Fruit fly (Drosophila melanogaster) whole organism, embryonic: ENCODE data around the gene CG7579.

Experiments used
- Atf-2 ChIP-seq: fragments of 200-800 bp; sonication (Bioruptor generic); optimal IDR thresholded peaks from 2 replicates; lab custom pipeline; 2016; ENCODE audit warnings: missing biosample characterization, missing genetic modification characterization
- Bteb2 ChIP-seq: fragments of 200-800 bp; sonication (Bioruptor generic); optimal IDR thresholded peaks from 2 replicates; lab custom pipeline; 2016; ENCODE audit warnings: missing biosample characterization, missing genetic modification characterization
- CG10431 ChIP-seq: fragments of 200-800 bp; sonication (Bioruptor generic); optimal IDR thresholded peaks from 3 replicates; lab custom pipeline; 2018; ENCODE audit warnings: missing biosample characterization, mild to moderate bottlenecking, missing genetic modification characterization
- CG11695 ChIP-seq: fragments of 200-800 bp; sonication (Bioruptor generic); IDR thresholded peaks from 3 replicates; pipeline ENCODE4 v1.3.6; 2022; ENCODE audit warnings: missing biosample characterization, missing genetic modification characterization
- CG12391 ChIP-seq: fragments of 200-800 bp; sonication (Bioruptor generic); optimal IDR thresholded peaks from 3 replicates; lab custom pipeline; 2018; ENCODE audit warnings: missing biosample characterization, mild to moderate bottlenecking, missing genetic modification characterization, moderate library complexity
- CG13775 ChIP-seq: fragments of 200-800 bp; sonication (Bioruptor generic); optimal IDR thresholded peaks from 3 replicates; lab custom pipeline; 2017; ENCODE audit warnings: missing biosample characterization, mild to moderate bottlenecking, missing genetic modification characterization
- CG14667 ChIP-seq: fragments of 200-800 bp; sonication (Bioruptor generic); IDR thresholded peaks from 2 replicates; pipeline ENCODE4 v1.3.6; 2022; ENCODE audit warnings: missing biosample characterization, missing genetic modification characterization
- CG14860 ChIP-seq: fragments of 200-800 bp; sonication (Bioruptor generic); IDR thresholded peaks from 3 replicates; pipeline ENCODE4 v1.3.6; 2022; ENCODE audit warnings: missing biosample characterization, missing genetic modification characterization; ENCODE audit not compliant: partially characterized antibody
- CG1647 ChIP-seq: fragments of 200-800 bp; sonication (Bioruptor generic); optimal IDR thresholded peaks from 3 replicates; lab custom pipeline; 2016; ENCODE audit warnings: missing biosample characterization, missing genetic modification characterization
- CG1832 ChIP-seq: fragments of 200-800 bp; sonication (Bioruptor generic); optimal IDR thresholded peaks from 2 replicates; lab custom pipeline; 2017; ENCODE audit warnings: missing biosample characterization, mild to moderate bottlenecking, missing genetic modification characterization, inconsistent platforms
- CG30403 ChIP-seq: fragments of 200-800 bp; sonication (Bioruptor generic); optimal IDR thresholded peaks from 3 replicates; lab custom pipeline; 2016; ENCODE audit warnings: missing biosample characterization, missing genetic modification characterization
- CG33213 ChIP-seq: fragments of 200-800 bp; sonication (Bioruptor generic); optimal IDR thresholded peaks from 3 replicates; lab custom pipeline; 2016; ENCODE audit warnings: missing biosample characterization, missing genetic modification characterization
- CG33557 ChIP-seq: fragments of 200-800 bp; sonication (Bioruptor generic); optimal IDR thresholded peaks from 2 replicates; lab custom pipeline; 2019; ENCODE audit warnings: missing biosample characterization, mild to moderate bottlenecking, missing genetic modification characterization, moderate library complexity
- CG5245 ChIP-seq: fragments of 200-800 bp; sonication (Bioruptor generic); optimal IDR thresholded peaks from 3 replicates; lab custom pipeline; 2016; ENCODE audit warnings: missing biosample characterization, missing genetic modification characterization
- CG5953 ChIP-seq: fragments of 200-800 bp; sonication (Bioruptor generic); IDR thresholded peaks from 2 replicates; pipeline ENCODE4 v1.3.6; 2022; ENCODE audit warnings: missing biosample characterization, missing genetic modification characterization
- CG6654 ChIP-seq: fragments of 200-800 bp; sonication (Bioruptor generic); optimal IDR thresholded peaks from 2 replicates; lab custom pipeline; 2017; ENCODE audit warnings: missing biosample characterization, mild to moderate bottlenecking, missing genetic modification characterization
- CG6813 ChIP-seq: fragments of 200-800 bp; sonication (Bioruptor generic); optimal IDR thresholded peaks from 2 replicates; lab custom pipeline; 2017; ENCODE audit warnings: missing biosample characterization, missing genetic modification characterization, mild to moderate bottlenecking, moderate library complexity, missing genetic modification reagents
- CG8478 ChIP-seq: fragments of >200 bp; optimal IDR thresholded peaks from 2 replicates; lab custom pipeline; 2018
- CG8765 ChIP-seq: fragments of 200-800 bp; sonication (Bioruptor generic); IDR thresholded peaks from 2 replicates; pipeline ENCODE4 v1.3.6; 2022; ENCODE audit warnings: missing biosample characterization, missing genetic modification characterization
- CG9727 ChIP-seq: fragments of 200-800 bp; sonication (Bioruptor generic); optimal IDR thresholded peaks from 3 replicates; lab custom pipeline; 2017; ENCODE audit warnings: missing biosample characterization, mild to moderate bottlenecking, missing genetic modification characterization
- CHES-1-like ChIP-seq: fragments of 200-800 bp; sonication (Bioruptor generic); optimal IDR thresholded peaks from 2 replicates; lab custom pipeline; 2016; ENCODE audit warnings: missing biosample characterization, missing genetic modification characterization
- Camta ChIP-seq: fragments of 200-800 bp; sonication (Bioruptor generic); optimal IDR thresholded peaks from 2 replicates; lab custom pipeline; 2016; ENCODE audit warnings: missing biosample characterization, missing genetic modification characterization
- CkIIα-i1 ChIP-seq: fragments of 200-800 bp; sonication (Bioruptor generic); IDR thresholded peaks from 2 replicates; pipeline ENCODE4 v1.3.6; 2022; ENCODE audit warnings: missing biosample characterization, missing genetic modification characterization
- GATAe ChIP-seq: fragments of 200-800 bp; sonication (Bioruptor generic); conservative IDR thresholded peaks from 2 replicates; pipeline ENCODE4 v1.3.6; 2022; ENCODE audit warnings: missing biosample characterization, missing genetic modification characterization
- Gug ChIP-seq: fragments of 200-800 bp; sonication (Bioruptor generic); IDR thresholded peaks from 4 replicates; pipeline ENCODE4 v1.3.6; 2022; ENCODE audit warnings: missing biosample characterization, missing genetic modification characterization
- Mrtf ChIP-seq: fragments of 200-800 bp; sonication (Bioruptor generic); IDR thresholded peaks from 3 replicates; pipeline ENCODE4 v1.3.6; 2022; ENCODE audit warnings: missing biosample characterization, missing genetic modification characterization
- Neu2 ChIP-seq: fragments of 200-800 bp; sonication (Bioruptor generic); optimal IDR thresholded peaks from 3 replicates; lab custom pipeline; 2016; ENCODE audit warnings: missing biosample characterization, missing genetic modification characterization, borderline replicate concordance
- Oli ChIP-seq: fragments of 200-800 bp; sonication (Bioruptor generic); optimal IDR thresholded peaks from 2 replicates; lab custom pipeline; 2018; ENCODE audit warnings: missing biosample characterization, mild to moderate bottlenecking, missing genetic modification characterization, moderate library complexity
- Side ChIP-seq: fragments of 200-800 bp; sonication (Bioruptor generic); optimal IDR thresholded peaks from 2 replicates; lab custom pipeline; 2016; ENCODE audit warnings: missing biosample characterization, missing genetic modification characterization
- Trl ChIP-seq, 3 experiments: fragments of >200 bp in 2 of 3; fragments of 200-800 bp in 1 of 3; sonication (Bioruptor generic) in 1 of 3; optimal IDR thresholded peaks; 2 replicates in 1 of 3; 3 replicates in 2 of 3; lab custom pipeline; 2016 to 2017; ENCODE audit warnings: missing biosample characterization in 1 of 3, missing genetic modification characterization in 1 of 3
- bbx ChIP-seq: fragments of 200-800 bp; sonication (Bioruptor generic); IDR thresholded peaks from 2 replicates; pipeline ENCODE4 v1.3.6; 2022; ENCODE audit warnings: missing biosample characterization, missing genetic modification characterization; ENCODE audit not compliant: partially characterized antibody
- br ChIP-seq: fragments of >200 bp; optimal IDR thresholded peaks from 2 replicates; lab custom pipeline; 2017
- chm ChIP-seq: fragments of 200-800 bp; sonication (Bioruptor generic); IDR thresholded peaks from 2 replicates; pipeline ENCODE4 v1.3.6; 2022; ENCODE audit warnings: missing biosample characterization, missing genetic modification characterization
- corto ChIP-seq: fragments of 200-800 bp; sonication (Bioruptor generic); optimal IDR thresholded peaks from 2 replicates; lab custom pipeline; 2016; ENCODE audit warnings: missing biosample characterization, mild to moderate bottlenecking, missing genetic modification characterization, moderate library complexity
- croc ChIP-seq: fragments of 200-800 bp; sonication (Bioruptor generic); conservative IDR thresholded peaks from 3 replicates; pipeline ENCODE4 v1.3.6; 2022; ENCODE audit warnings: missing biosample characterization, missing genetic modification characterization
- ems ChIP-seq: fragments of 200-800 bp; sonication (Bioruptor generic); optimal IDR thresholded peaks from 3 replicates; lab custom pipeline; 2016; ENCODE audit warnings: missing biosample characterization, missing genetic modification characterization
- ewg ChIP-seq: fragments of 200-800 bp; sonication (Bioruptor generic); optimal IDR thresholded peaks from 3 replicates; lab custom pipeline; 2017; ENCODE audit warnings: mild to moderate bottlenecking, missing biosample characterization, missing genetic modification reagents, missing genetic modification characterization
- fru ChIP-seq: fragments of >200 bp; optimal IDR thresholded peaks from 2 replicates; lab custom pipeline; 2017
- gcm2 ChIP-seq: fragments of 200-800 bp; sonication (Bioruptor generic); optimal IDR thresholded peaks from 2 replicates; lab custom pipeline; 2016; ENCODE audit warnings: missing biosample characterization, missing genetic modification characterization
- hth ChIP-seq: fragments of >200 bp; optimal IDR thresholded peaks from 2 replicates; lab custom pipeline; 2017; ENCODE audit warnings: inconsistent platforms
- lov ChIP-seq, 2 experiments: fragments of 200-800 bp in 1 of 2; fragments of >200 bp in 1 of 2; sonication (Bioruptor generic) in 1 of 2; IDR thresholded peaks in 1 of 2; optimal IDR thresholded peaks in 1 of 2; 2 replicates in 1 of 2; 3 replicates in 1 of 2; pipeline versions ENCODE4 v1.3.6 to Lab custom; 2017 to 2022; ENCODE audit warnings: missing biosample characterization in 1 of 2, missing genetic modification characterization in 1 of 2
- mld ChIP-seq: fragments of 200-800 bp; sonication (Bioruptor generic); IDR thresholded peaks from 3 replicates; pipeline ENCODE4 v1.3.6; 2022; ENCODE audit warnings: missing biosample characterization, missing genetic modification characterization; ENCODE audit not compliant: partially characterized antibody
- nerfin-2 ChIP-seq: fragments of 200-800 bp; sonication (Bioruptor generic); IDR thresholded peaks from 2 replicates; pipeline ENCODE4 v1.3.6; 2022; ENCODE audit warnings: missing biosample characterization, missing genetic modification characterization; ENCODE audit not compliant: partially characterized antibody
- odd ChIP-seq: fragments of 200-800 bp; sonication (Bioruptor generic); optimal IDR thresholded peaks from 2 replicates; lab custom pipeline; 2017; ENCODE audit warnings: missing biosample characterization, mild to moderate bottlenecking, missing genetic modification characterization
- org-1 ChIP-seq: fragments of 200-800 bp; sonication (Bioruptor generic); optimal IDR thresholded peaks from 2 replicates; lab custom pipeline; 2017; ENCODE audit warnings: missing biosample characterization, missing genetic modification characterization
- pb ChIP-seq: fragments of 200-800 bp; sonication (Bioruptor generic); optimal IDR thresholded peaks from 3 replicates; lab custom pipeline; 2016; ENCODE audit warnings: missing biosample characterization, missing genetic modification characterization
- pum ChIP-seq: fragments of 200-800 bp; sonication (Bioruptor generic); optimal IDR thresholded peaks from 2 replicates; lab custom pipeline; 2016; ENCODE audit warnings: missing biosample characterization, missing genetic modification characterization
- ranshi ChIP-seq: fragments of 200-800 bp; sonication (Bioruptor generic); IDR thresholded peaks from 2 replicates; pipeline ENCODE4 v1.3.6; 2022; ENCODE audit warnings: missing biosample characterization, missing genetic modification characterization
- tll ChIP-seq, 2 experiments: fragments of 200-800 bp in 1 of 2; fragments of >200 bp in 1 of 2; sonication (Bioruptor generic) in 1 of 2; optimal IDR thresholded peaks; 2 replicates each; lab custom pipeline; 2017 to 2019; ENCODE audit warnings: missing biosample characterization in 2 of 2, missing genetic modification characterization in 2 of 2, mild to moderate bottlenecking in 1 of 2, moderate library complexity in 1 of 2
- trem ChIP-seq: fragments of 200-800 bp; optimal IDR thresholded peaks from 3 replicates; lab custom pipeline; 2019; ENCODE audit warnings: missing biosample characterization, mild to moderate bottlenecking, missing genetic modification characterization, moderate library complexity
- wek ChIP-seq: fragments of 200-800 bp; sonication (Bioruptor generic); optimal IDR thresholded peaks from 3 replicates; lab custom pipeline; 2018; ENCODE audit warnings: missing biosample characterization, mild to moderate bottlenecking, missing genetic modification characterization, moderate library complexity

Gene CG7579

dm6 chr3L:15675111-15675510 lies 8.1 kb downstream of the CG7579 start (continued):
- peak; percentile 74 for TF ChIP-seq Oli
- TF ChIP-seq CkIIα-i1 (GFP tag; lab: Robert Waterston, UW): no peak
- no peak for TF ChIP-seq CG1647 (GFP tag; lab: Kevin White, UChicago)
- TF ChIP-seq GATAe (GFP tag; lab: Robert Waterston, UW): no peak
- peak; percentile 65 for TF ChIP-seq CG30403 (GFP tag; lab: Kevin White, UChicago)
- TF ChIP-seq CG11695 (GFP tag; lab: Robert Waterston, UW): 0 out of 3 replicates have a peak, but pooled peaks have one; percentile 44
- TF ChIP-seq wek (GFP tag; lab: Kevin White, UChicago): no peak
- no peak for TF ChIP-seq CG1832 (GFP tag; lab: Kevin White, UChicago)
- peak; percentile 65; the same call in 1 of the 2 replicates for TF ChIP-seq CG8765 (GFP tag; lab: Robert Waterston, UW)
- peak; percentile 12; the same call in 1 of the 2 replicates for TF ChIP-seq ranshi (GFP tag; lab: Robert Waterston, UW)
- no peak for TF ChIP-seq hth (lab: Kevin White, UChicago)
- TF ChIP-seq CG13775: peak; percentile 66
- peak; percentile 45 for TF ChIP-seq Side (GFP tag; lab: Kevin White, UChicago)
- TF ChIP-seq pum (GFP tag; lab: Kevin White, UChicago): peak; percentile 78
- TF ChIP-seq Gug (GFP tag; lab: Robert Waterston, UW): no peak
- TF ChIP-seq CG10431: no peak
- peak; percentile 63 for TF ChIP-seq Camta (GFP tag; lab: Kevin White, UChicago)
- TF ChIP-seq lov (optimal IDR thresholded peaks at IDR 0.05; lab: Kevin White, UChicago): no peak
- TF ChIP-seq lov (GFP tag; IDR thresholded peaks at IDR 0.05; lab: Robert Waterston, UW): no peak
- TF ChIP-seq Trl (optimal IDR thresholded peaks at IDR 0.05; lab: Kevin White, UChicago): no peak
- peak; percentile 70 for TF ChIP-seq Trl (GFP tag; optimal IDR thresholded peaks at IDR 0.05; lab: Kevin White, UChicago)
- TF ChIP-seq corto (GFP tag; lab: Kevin White, UChicago): no peak
- TF ChIP-seq ems (GFP tag; lab: Kevin White, UChicago): peak; percentile 28
- TF ChIP-seq CG6654 (GFP tag; lab: Kevin White, UChicago): peak; percentile 46
- TF ChIP-seq croc (GFP tag; lab: Robert Waterston, UW): peak; percentile 72
- TF ChIP-seq Bteb2 (GFP tag; lab: Kevin White, UChicago): peak; percentile 4
- no peak for TF ChIP-seq fru
- TF ChIP-seq CG12391 (tag; lab: Kevin White, UChicago): peak; percentile 83
- TF ChIP-seq pb (GFP tag; lab: Kevin White, UChicago): no peak
- TF ChIP-seq br (lab: Kevin White, UChicago): no peak
- TF ChIP-seq CG5953: no peak
- TF ChIP-seq Mrtf: no peak
- TF ChIP-seq bbx: no peak
- TF ChIP-seq CG6813: peak; percentile 49
- 0 out of 2 replicates have a peak, but pooled peaks have one; percentile 15 for TF ChIP-seq CG14667 (GFP tag; lab: Robert Waterston, UW)
- peak; percentile 30 for TF ChIP-seq CHES-1-like (GFP tag; lab: Kevin White, UChicago)
- TF ChIP-seq odd (GFP tag; lab: Kevin White, UChicago): no peak
- TF ChIP-seq org-1 (GFP tag; lab: Kevin White, UChicago): peak; percentile 71
- TF ChIP-seq CG33213 (GFP tag; lab: Kevin White, UChicago): peak; percentile 60
- peak; percentile 90 for TF ChIP-seq CG9727
- TF ChIP-seq trem: peak; percentile 86
- peak; percentile 74; the same call in 1 of the 2 replicates for TF ChIP-seq chm (GFP tag; lab: Robert Waterston, UW)
- TF ChIP-seq CG14860 (GFP tag; lab: Robert Waterston, UW): no peak
- TF ChIP-seq gcm2 (GFP tag; lab: Kevin White, UChicago): no peak
- TF ChIP-seq nerfin-2 (GFP tag; lab: Robert Waterston, UW): no peak
- peak; percentile 43 for TF ChIP-seq CG5245 (GFP tag; lab: Kevin White, UChicago)
- TF ChIP-seq Atf-2 (GFP tag; lab: Kevin White, UChicago): peak; percentile 54
- peak; percentile 83 for TF ChIP-seq CG33557 (GFP tag; lab: Kevin White, UChicago)
- no peak for TF ChIP-seq tll (GFP tag; optimal IDR thresholded peaks at IDR 0.05; lab: Kevin White, UChicago)
- TF ChIP-seq mld (GFP tag; lab: Robert Waterston, UW): no peak
- peak; percentile 27 for TF ChIP-seq ewg (GFP tag; lab: Kevin White, UChicago)
- no peak for TF ChIP-seq Neu2 (GFP tag; lab: Kevin White, UChicago)
- no peak for TF ChIP-seq CG8478 (lab: Kevin White, UChicago)
